Fruit fly (Drosophila melanogaster): ENCODE data around the gene CG33285.

Gene CG33285

DNA sequence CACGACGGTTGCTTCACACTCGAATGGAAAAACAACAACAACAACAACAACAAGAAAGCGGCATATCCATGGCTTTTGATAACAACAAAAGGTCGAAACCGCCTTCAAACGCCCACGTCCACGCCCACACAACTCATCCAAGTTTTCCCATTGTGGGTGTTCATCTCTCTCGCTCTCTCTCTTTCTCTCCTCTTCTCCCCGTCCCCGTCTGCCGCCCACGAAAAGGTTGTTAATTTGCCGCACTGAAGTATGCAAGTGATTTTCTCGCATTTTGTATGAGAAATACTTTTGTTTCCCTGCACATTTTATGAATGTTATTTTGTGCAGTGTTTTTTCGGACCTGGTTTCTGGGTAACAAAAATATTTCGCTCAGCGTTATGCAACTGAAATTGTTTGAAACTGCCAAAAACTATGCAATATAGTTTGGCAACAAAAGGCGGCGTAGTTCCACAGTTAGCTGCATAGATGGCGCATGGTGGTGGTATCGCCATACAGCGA lies 39.3 kb downstream of the CG33285 start (continued):
- TF ChIP-seq CG14860 (GFP tag; IDR thresholded peaks at IDR 0.05; ENCODE audit: partially characterized antibody), result no peak
- peak; percentile 29 for TF ChIP-seq Sry-δ (GFP tag; optimal IDR thresholded peaks at IDR 0.05)
- TF ChIP-seq CG31224 (GFP tag; IDR thresholded peaks at IDR 0.05), result no peak
- peak; percentile 47 for TF ChIP-seq caup (GFP tag; optimal IDR thresholded peaks at IDR 0.05; ENCODE audit: severe bottlenecking)
- peak; percentile 49 for TF ChIP-seq bbx (GFP tag; IDR thresholded peaks at IDR 0.05; ENCODE audit: partially characterized antibody)
- TF ChIP-seq peb (GFP tag; IDR thresholded peaks at IDR 0.05), result no peak
- TF ChIP-seq Atf3 (GFP tag; optimal IDR thresholded peaks at IDR 0.05), result no peak
- no peak for TF ChIP-seq toy (GFP tag; IDR thresholded peaks at IDR 0.05)
- TF ChIP-seq gsb-n (tag; optimal IDR thresholded peaks at IDR 0.05), result no peak
- TF ChIP-seq Ptx1 (GFP tag; IDR thresholded peaks at IDR 0.05), result 0 out of 2 replicates have a peak, but pooled peaks have one; percentile 6
- TF ChIP-seq CG11696 (GFP tag; IDR thresholded peaks at IDR 0.05), result no peak
- TF ChIP-seq zfh2 (GFP tag; optimal IDR thresholded peaks at IDR 0.05), result peak; percentile 1
- TF ChIP-seq Gug (GFP tag; IDR thresholded peaks at IDR 0.05), result no peak
- no peak for TF ChIP-seq tx (GFP tag; optimal IDR thresholded peaks at IDR 0.05)
- no peak for TF ChIP-seq CG18476 (GFP tag; optimal IDR thresholded peaks at IDR 0.05)
- no peak for TF ChIP-seq z (GFP tag; IDR thresholded peaks at IDR 0.05)
- TF ChIP-seq CG4707 (GFP tag; optimal IDR thresholded peaks at IDR 0.05), result no peak
- peak; percentile 48 for TF ChIP-seq Nf-YB (GFP tag; optimal IDR thresholded peaks at IDR 0.05)
- TF ChIP-seq CG10147 (GFP tag; optimal IDR thresholded peaks at IDR 0.05), result peak; percentile 19
- TF ChIP-seq CG2199 (GFP tag; IDR thresholded peaks at IDR 0.05), result peak; percentile 70; the same call in 2 of the 3 replicates
- peak; percentile 20 for TF ChIP-seq CG7839 (tag; optimal IDR thresholded peaks at IDR 0.05)
- TF ChIP-seq D (optimal IDR thresholded peaks at IDR 0.05), result no peak
- no peak for TF ChIP-seq D (GFP tag; optimal IDR thresholded peaks at IDR 0.05)
- peak; percentile 27 for TF ChIP-seq sug (tag; optimal IDR thresholded peaks at IDR 0.05)
- TF ChIP-seq fd96Cb (tag; optimal IDR thresholded peaks at IDR 0.05), result no peak
- no peak for TF ChIP-seq CG33557 (GFP tag; optimal IDR thresholded peaks at IDR 0.05)
- no peak for TF ChIP-seq nom (GFP tag; optimal IDR thresholded peaks at IDR 0.05)
- no peak for TF ChIP-seq Taf1 (GFP tag; IDR thresholded peaks at IDR 0.05)
- no peak for TF ChIP-seq CG6175 (GFP tag; IDR thresholded peaks at IDR 0.05)
- peak in 1 of 2 experiments; percentile 8 for TF ChIP-seq Hr51 (GFP tag; optimal IDR thresholded peaks at IDR 0.05)
- TF ChIP-seq CG13123 (GFP tag; optimal IDR thresholded peaks at IDR 0.05), result peak; percentile 5
- peak; percentile 43 for TF ChIP-seq CG10267 (tag; optimal IDR thresholded peaks at IDR 0.05)
- no peak for TF ChIP-seq vnd (GFP tag; IDR thresholded peaks at IDR 0.05; ENCODE audit: partially characterized antibody)
- peak in 1 of 2 experiments; percentile 24 for TF ChIP-seq dpn (GFP tag; optimal IDR thresholded peaks at IDR 0.05)
- TF ChIP-seq fd64A (GFP tag; optimal IDR thresholded peaks at IDR 0.05), result peak; percentile 10
- no peak for TF ChIP-seq Sox102F (GFP tag; optimal IDR thresholded peaks at IDR 0.05)
- no peak for TF ChIP-seq CG11085 (GFP tag; IDR thresholded peaks at IDR 0.05)
- TF ChIP-seq CG42726 (GFP tag; IDR thresholded peaks at IDR 0.05; ENCODE audit: partially characterized antibody), result peak; percentile 48; the same call in 1 of the 2 replicates
- 0 out of 3 replicates have a peak, but pooled peaks have one; percentile 25 for TF ChIP-seq CG34422 (GFP tag; IDR thresholded peaks at IDR 0.05)
- peak; percentile 49 for TF ChIP-seq CHES-1-like (GFP tag; optimal IDR thresholded peaks at IDR 0.05)
- TF ChIP-seq Doc2 (GFP tag; IDR thresholded peaks at IDR 0.05), result no peak
- TF ChIP-seq MESR4 (GFP tag; optimal IDR thresholded peaks at IDR 0.05), result peak; percentile 7
- no peak for TF ChIP-seq Hsf (GFP tag; optimal IDR thresholded peaks at IDR 0.05)
- TF ChIP-seq Ssrp (tag; optimal IDR thresholded peaks at IDR 0.05), result no peak
- TF ChIP-seq CG3163 (GFP tag; optimal IDR thresholded peaks at IDR 0.05), result peak; percentile 60
- TF ChIP-seq bab2 (GFP tag; optimal IDR thresholded peaks at IDR 0.05), result peak; percentile 17
- TF ChIP-seq CG10565 (GFP tag; optimal IDR thresholded peaks at IDR 0.05), result no peak
- TF ChIP-seq Ravus (GFP tag; IDR thresholded peaks at IDR 0.05), result no peak
- no peak for TF ChIP-seq CG4328 (GFP tag; optimal IDR thresholded peaks at IDR 0.05)
- TF ChIP-seq kni (GFP tag; optimal IDR thresholded peaks at IDR 0.05), result peak; percentile 72

Data from whole organism, embryonic.